Fruit fly (Drosophila melanogaster): ENCODE results near the gene Cyp4ac3.

Gene Cyp4ac3

dm6 chr2L:5263343-5264051 lies 4.8 kb upstream of the Cyp4ac3 start, which contains the start of gene Cyp4ac1:
Gene Cyp4ac1, plus strand, starts transcription at chr2L:5264001.
- TF ChIP-seq Vsx2 (GFP tag; optimal IDR thresholded peaks at IDR 0.05; ENCODE audit: partially characterized antibody) = peak; percentile 37
- TF ChIP-seq ey (GFP tag; optimal IDR thresholded peaks at IDR 0.05) = no peak

DNA sequence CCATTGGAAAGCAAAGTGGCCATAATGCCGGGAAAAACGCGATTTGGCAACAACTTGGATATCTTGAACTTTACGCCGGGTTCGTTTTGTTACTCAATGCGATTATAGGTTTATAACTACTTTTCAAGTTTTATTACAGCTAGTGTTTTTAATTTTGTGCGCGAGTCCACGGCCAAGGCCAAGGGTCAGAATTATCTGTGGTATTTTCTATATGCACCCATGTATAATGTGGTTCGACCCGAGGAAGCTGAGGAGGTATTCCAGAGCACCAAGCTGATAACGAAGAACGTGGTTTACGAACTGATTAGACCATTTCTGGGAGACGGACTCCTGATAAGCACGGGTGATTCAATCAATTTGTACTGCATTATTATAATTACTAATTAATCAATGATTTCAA lies 4.1 kb upstream of the Cyp4ac3 start:
- TF ChIP-seq Hnf4 (GFP tag; optimal IDR thresholded peaks at IDR 0.05) (no peak), GATAd (GFP tag; optimal IDR thresholded peaks at IDR 0.05) (no peak), dsf (GFP tag; optimal IDR thresholded peaks at IDR 0.05; ENCODE audit: borderline replicate concordance) (no peak), dmrt93B (GFP tag; optimal IDR thresholded peaks at IDR 0.05) (no peak), Vsx2 (GFP tag; optimal IDR thresholded peaks at IDR 0.05; ENCODE audit: partially characterized antibody) (no peak), Rel (GFP tag; optimal IDR thresholded peaks at IDR 0.05) (no peak), Rel (tag; optimal IDR thresholded peaks at IDR 0.05) (no peak), psq (GFP tag; optimal IDR thresholded peaks at IDR 0.05) (no peak), tai (GFP tag; optimal IDR thresholded peaks at IDR 0.05) (no peak), fru (GFP tag; optimal IDR thresholded peaks at IDR 0.05) (no peak), Myc (optimal IDR thresholded peaks at IDR 0.05) (no peak)

DNA sequence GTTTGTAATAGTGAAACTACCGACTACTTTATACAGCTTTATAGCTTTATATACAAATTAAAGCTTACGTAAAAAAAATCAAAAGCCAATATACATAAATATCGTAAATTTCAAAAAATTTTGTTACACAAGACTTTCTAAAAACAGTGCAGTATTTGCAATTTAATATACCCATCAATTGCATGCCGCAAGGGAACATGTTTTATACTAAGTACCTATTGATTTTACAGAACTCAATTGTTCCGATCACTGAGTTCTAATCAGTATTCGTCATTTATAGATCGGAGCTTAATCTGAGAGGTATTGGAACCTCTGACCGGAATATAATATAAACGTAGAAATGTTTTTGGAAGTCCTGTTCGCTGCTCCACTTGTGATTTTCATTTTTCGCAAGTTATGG lies 2.2 kb upstream of the Cyp4ac3 start, which contains the start of gene Cyp4ac2:
Cyp4ac2 (plus strand) TSS at position 301 of the 400 bp plus-strand sequence.
- no peak for TF ChIP-seq N (GFP tag; optimal IDR thresholded peaks at IDR 0.05)
- TF ChIP-seq OdsH (GFP tag; optimal IDR thresholded peaks at IDR 0.05) = no peak
- no peak for TF ChIP-seq CG9705 (GFP tag; optimal IDR thresholded peaks at IDR 0.05)
- no peak for TF ChIP-seq ey (GFP tag; optimal IDR thresholded peaks at IDR 0.05)
- no peak for TF ChIP-seq sage (GFP tag; optimal IDR thresholded peaks at IDR 0.05)
- TF ChIP-seq Dif (GFP tag; optimal IDR thresholded peaks at IDR 0.05; ENCODE audit: partially characterized antibody) = no peak
- no peak for TF ChIP-seq br (GFP tag; optimal IDR thresholded peaks at IDR 0.05)
- no peak for TF ChIP-seq GATAd (GFP tag; optimal IDR thresholded peaks at IDR 0.05)
- TF ChIP-seq Hr78 (GFP tag; optimal IDR thresholded peaks at IDR 0.05) = no peak
- no peak for TF ChIP-seq psq (GFP tag; optimal IDR thresholded peaks at IDR 0.05)
- TF ChIP-seq brk (GFP tag; optimal IDR thresholded peaks at IDR 0.05) = no peak
- TF ChIP-seq Hnf4 (GFP tag; optimal IDR thresholded peaks at IDR 0.05) = no peak
- TF ChIP-seq woc (GFP tag; optimal IDR thresholded peaks at IDR 0.05) = no peak
- no peak for TF ChIP-seq Rel (GFP tag; optimal IDR thresholded peaks at IDR 0.05)
- TF ChIP-seq Rel (tag; optimal IDR thresholded peaks at IDR 0.05) = no peak

- TF ChIP-seq Myc (optimal IDR thresholded peaks at IDR 0.05) (peak; percentile 82), Dif (GFP tag; optimal IDR thresholded peaks at IDR 0.05; ENCODE audit: partially characterized antibody) (no peak), lola (GFP tag; optimal IDR thresholded peaks at IDR 0.05) (no peak), Vsx2 (GFP tag; optimal IDR thresholded peaks at IDR 0.05; ENCODE audit: partially characterized antibody) (no peak)
Observed at dm6 chr2L:5270215-5271071, 2.1 kb downstream of the Cyp4ac3 start.

- TF ChIP-seq foxo (GFP tag; optimal IDR thresholded peaks at IDR 0.05) = no peak
- no peak for TF ChIP-seq Hr83 (GFP tag; optimal IDR thresholded peaks at IDR 0.05; ENCODE audit: poor library complexity, severe bottlenecking)
- no peak for TF ChIP-seq fru (GFP tag; optimal IDR thresholded peaks at IDR 0.05)
- TF ChIP-seq HLH106 (tag; optimal IDR thresholded peaks at IDR 0.05) = no peak
- TF ChIP-seq CG9705 (GFP tag; optimal IDR thresholded peaks at IDR 0.05) = no peak
- no peak for TF ChIP-seq Dif (GFP tag; optimal IDR thresholded peaks at IDR 0.05; ENCODE audit: partially characterized antibody)
- TF ChIP-seq Vsx2 (GFP tag; optimal IDR thresholded peaks at IDR 0.05; ENCODE audit: partially characterized antibody) = no peak
- TF ChIP-seq sv (GFP tag; optimal IDR thresholded peaks at IDR 0.05) = no peak
- no peak for TF ChIP-seq CG32264 (GFP tag; optimal IDR thresholded peaks at IDR 0.05)
- TF ChIP-seq br (GFP tag; optimal IDR thresholded peaks at IDR 0.05) = no peak
- no peak for TF ChIP-seq Sp1 (GFP tag; optimal IDR thresholded peaks at IDR 0.05)
- no peak for TF ChIP-seq Myc (optimal IDR thresholded peaks at IDR 0.05)
- TF ChIP-seq Hnf4 (GFP tag; optimal IDR thresholded peaks at IDR 0.05) = no peak
- TF ChIP-seq GATAd (GFP tag; optimal IDR thresholded peaks at IDR 0.05) = no peak
Observed at dm6 chr2L:5271081-5271480, 2.8 kb downstream of the Cyp4ac3 start, which contains the start of gene tkv. Gene tkv, minus strand, starts transcription at chr2L:5271384.

All from whole organism, wandering third instar larva.